Fruit fly (Drosophila melanogaster) whole organism, embryonic: Measurements from ENCODE around the gene kirre.

Experiments
- ATbp ChIP-seq: fragments of 200-800 bp; sonication (Bioruptor generic); optimal IDR thresholded peaks from 2 replicates; lab custom pipeline; 2017; ENCODE audit warnings: missing biosample characterization, mild to moderate bottlenecking, missing genetic modification characterization, missing genetic modification reagents
- CG10321 ChIP-seq: fragments of 200-800 bp; sonication (Bioruptor generic); IDR thresholded peaks from 2 replicates; pipeline ENCODE4 v1.3.6; 2022; ENCODE audit warnings: missing biosample characterization, missing genetic modification characterization
- CG10959 ChIP-seq: fragments of 200-800 bp; sonication (Bioruptor generic); IDR thresholded peaks from 2 replicates; pipeline ENCODE4 v1.3.6; 2022; ENCODE audit warnings: missing biosample characterization, missing genetic modification characterization
- CG11247 ChIP-seq: fragments of 200-800 bp; sonication (Bioruptor generic); IDR thresholded peaks from 2 replicates; pipeline ENCODE4 v1.3.6; 2022; ENCODE audit warnings: missing biosample characterization, missing genetic modification characterization
- CG11456 ChIP-seq: fragments of 200-800 bp; sonication (Bioruptor generic); IDR thresholded peaks from 3 replicates; pipeline ENCODE4 v1.3.6; 2022; ENCODE audit warnings: missing biosample characterization, missing genetic modification characterization
- CG12391 ChIP-seq: fragments of 200-800 bp; sonication (Bioruptor generic); optimal IDR thresholded peaks from 3 replicates; lab custom pipeline; 2018; ENCODE audit warnings: missing biosample characterization, mild to moderate bottlenecking, missing genetic modification characterization, moderate library complexity
- CG12659 ChIP-seq: fragments of 200-800 bp; sonication (Bioruptor generic); optimal IDR thresholded peaks from 3 replicates; lab custom pipeline; 2017; ENCODE audit warnings: mild to moderate bottlenecking, missing biosample characterization, missing genetic modification reagents, missing genetic modification characterization
- CG14710 ChIP-seq: fragments of 200-800 bp; sonication (Bioruptor generic); optimal IDR thresholded peaks from 3 replicates; lab custom pipeline; 2019; ENCODE audit warnings: missing biosample characterization, mild to moderate bottlenecking, missing genetic modification characterization, moderate library complexity
- CG15011 ChIP-seq: fragments of 200-800 bp; sonication (Bioruptor generic); optimal IDR thresholded peaks from 3 replicates; lab custom pipeline; 2018; ENCODE audit warnings: missing biosample characterization, mild to moderate bottlenecking, missing genetic modification characterization
- CG15479 ChIP-seq: fragments of 200-800 bp; sonication (Bioruptor generic); optimal IDR thresholded peaks from 3 replicates; lab custom pipeline; 2019; ENCODE audit warnings: missing biosample characterization, mild to moderate bottlenecking, missing genetic modification characterization, moderate library complexity
- CG15696 ChIP-seq: fragments of 200-800 bp; sonication (Bioruptor generic); optimal IDR thresholded peaks from 2 replicates; lab custom pipeline; 2019; ENCODE audit warnings: missing biosample characterization, mild to moderate bottlenecking, missing genetic modification characterization, moderate library complexity
- CG17359 ChIP-seq: fragments of 200-800 bp; sonication (Bioruptor generic); optimal IDR thresholded peaks from 3 replicates; lab custom pipeline; 2018; ENCODE audit warnings: missing biosample characterization, mild to moderate bottlenecking, missing genetic modification characterization, moderate library complexity
- CG18262 ChIP-seq: fragments of 200-800 bp; optimal IDR thresholded peaks from 3 replicates; lab custom pipeline; 2019; ENCODE audit warnings: missing biosample characterization, mild to moderate bottlenecking, missing genetic modification characterization, moderate library complexity
- CG32767 ChIP-seq: fragments of 200-800 bp; sonication (Bioruptor generic); IDR thresholded peaks from 2 replicates; pipeline ENCODE4 v1.3.6; 2022; ENCODE audit warnings: missing biosample characterization, missing genetic modification characterization
- CG34422 ChIP-seq: fragments of 200-800 bp; sonication (Bioruptor generic); IDR thresholded peaks from 3 replicates; pipeline ENCODE4 v1.3.6; 2022; ENCODE audit warnings: missing biosample characterization, missing genetic modification characterization
- CG4707 ChIP-seq: fragments of 200-800 bp; sonication (Bioruptor generic); optimal IDR thresholded peaks from 2 replicates; lab custom pipeline; 2018; ENCODE audit warnings: missing biosample characterization, mild to moderate bottlenecking, missing genetic modification characterization, moderate library complexity
- CG7556 ChIP-seq: fragments of 200-800 bp; sonication (Bioruptor generic); optimal IDR thresholded peaks from 2 replicates; lab custom pipeline; 2017; ENCODE audit warnings: missing biosample characterization, mild to moderate bottlenecking, missing genetic modification characterization
- CG7963 ChIP-seq: fragments of 200-800 bp; sonication (Bioruptor generic); IDR thresholded peaks from 3 replicates; pipeline ENCODE4 v1.3.6; 2022; ENCODE audit warnings: missing biosample characterization, missing genetic modification characterization; ENCODE audit not compliant: partially characterized antibody
- CG8924 ChIP-seq: fragments of 200-800 bp; optimal IDR thresholded peaks from 3 replicates; lab custom pipeline; 2019; ENCODE audit warnings: missing biosample characterization, mild to moderate bottlenecking, missing genetic modification characterization, moderate library complexity
- CG9817 ChIP-seq: fragments of 200-800 bp; sonication (Bioruptor generic); optimal IDR thresholded peaks from 2 replicates; lab custom pipeline; 2018; ENCODE audit warnings: missing biosample characterization, mild to moderate bottlenecking, missing genetic modification characterization, moderate library complexity
- Dp ChIP-seq: fragments of 200-800 bp; sonication (Bioruptor generic); optimal IDR thresholded peaks from 2 replicates; lab custom pipeline; 2018; ENCODE audit warnings: missing biosample characterization, mild to moderate bottlenecking, missing genetic modification characterization, moderate library complexity
- HLH3B ChIP-seq: fragments of 200-800 bp; sonication (Bioruptor generic); IDR thresholded peaks from 2 replicates; pipeline ENCODE4 v1.3.6; 2022; ENCODE audit warnings: missing biosample characterization, missing genetic modification characterization
- Hand ChIP-seq: fragments of 200-800 bp; sonication (Bioruptor generic); optimal IDR thresholded peaks from 2 replicates; lab custom pipeline; 2017; ENCODE audit warnings: mild to moderate bottlenecking, missing biosample characterization, missing genetic modification reagents, missing genetic modification characterization
- MTF-1 ChIP-seq: fragments of 200-800 bp; sonication (Bioruptor generic); optimal IDR thresholded peaks from 2 replicates; lab custom pipeline; 2018; ENCODE audit warnings: missing biosample characterization, mild to moderate bottlenecking, missing genetic modification characterization, borderline replicate concordance
- Med ChIP-seq: fragments of 200-800 bp; sonication (Bioruptor generic); peaks from one replicate; lab custom pipeline; 2016; ENCODE audit warnings: missing biosample characterization, missing genetic modification characterization, mild to moderate bottlenecking, inconsistent platforms, moderate library complexity
- Nf-YA ChIP-seq: fragments of 200-800 bp; sonication (Bioruptor generic); IDR thresholded peaks from 2 replicates; pipeline ENCODE4 v1.3.6; 2022; ENCODE audit warnings: missing biosample characterization, missing genetic modification characterization
- Oli ChIP-seq: fragments of 200-800 bp; sonication (Bioruptor generic); optimal IDR thresholded peaks from 2 replicates; lab custom pipeline; 2018; ENCODE audit warnings: missing biosample characterization, mild to moderate bottlenecking, missing genetic modification characterization, moderate library complexity
- Sox100B ChIP-seq: fragments of 200-800 bp; sonication (Bioruptor generic); optimal IDR thresholded peaks from 3 replicates; lab custom pipeline; 2018; ENCODE audit warnings: missing biosample characterization, mild to moderate bottlenecking, missing genetic modification characterization
- bbx ChIP-seq: fragments of 200-800 bp; sonication (Bioruptor generic); IDR thresholded peaks from 2 replicates; pipeline ENCODE4 v1.3.6; 2022; ENCODE audit warnings: missing biosample characterization, missing genetic modification characterization; ENCODE audit not compliant: partially characterized antibody
- caup ChIP-seq: fragments of 200-800 bp; sonication (Bioruptor generic); optimal IDR thresholded peaks from 3 replicates; lab custom pipeline; 2017; ENCODE audit warnings: missing biosample characterization, mild to moderate bottlenecking, missing genetic modification characterization, moderate library complexity; ENCODE audit not compliant: severe bottlenecking
- exex ChIP-seq: fragments of 200-800 bp; sonication (Bioruptor generic); optimal IDR thresholded peaks from 4 replicates; lab custom pipeline; 2018; ENCODE audit warnings: missing biosample characterization, mild to moderate bottlenecking, missing genetic modification characterization, moderate library complexity
- gcm2 ChIP-seq: fragments of 200-800 bp; sonication (Bioruptor generic); optimal IDR thresholded peaks from 2 replicates; lab custom pipeline; 2016; ENCODE audit warnings: missing biosample characterization, missing genetic modification characterization
- grau ChIP-seq: fragments of 200-800 bp; optimal IDR thresholded peaks from 3 replicates; lab custom pipeline; 2019; ENCODE audit warnings: missing biosample characterization, mild to moderate bottlenecking, missing genetic modification characterization, moderate library complexity
- gsb-n ChIP-seq: fragments of 200-800 bp; sonication (Bioruptor generic); optimal IDR thresholded peaks from 3 replicates; lab custom pipeline; 2018; ENCODE audit warnings: missing biosample characterization, mild to moderate bottlenecking, missing genetic modification characterization
- jumu ChIP-seq: fragments of 200-800 bp; sonication (Bioruptor generic); optimal IDR thresholded peaks from 3 replicates; lab custom pipeline; 2016; ENCODE audit warnings: missing biosample characterization, missing genetic modification characterization
- ken ChIP-seq: fragments of 200-800 bp; sonication (Bioruptor generic); IDR thresholded peaks from 3 replicates; pipeline ENCODE4 v1.3.6; 2022; ENCODE audit warnings: missing biosample characterization, missing genetic modification characterization
- kni ChIP-seq: fragments of 200-800 bp; sonication (Bioruptor generic); optimal IDR thresholded peaks from 3 replicates; lab custom pipeline; 2017; ENCODE audit warnings: mild to moderate bottlenecking, missing biosample characterization, missing genetic modification reagents, missing genetic modification characterization
- lab ChIP-seq: fragments of 200-800 bp; sonication (Bioruptor generic); optimal IDR thresholded peaks from 3 replicates; lab custom pipeline; 2017; ENCODE audit warnings: missing biosample characterization, missing genetic modification characterization, mild to moderate bottlenecking, moderate library complexity, missing genetic modification reagents
- lola ChIP-seq, 3 experiments: fragments of >200 bp in 2 of 3; fragments of 200-800 bp in 1 of 3; sonication (Bioruptor generic) in 1 of 3; optimal IDR thresholded peaks; 2 replicates each; lab custom pipeline; 2017 to 2019; ENCODE audit warnings: missing biosample characterization in 3 of 3, missing genetic modification characterization in 3 of 3, mild to moderate bottlenecking in 1 of 3, moderate library complexity in 1 of 3
- pros ChIP-seq: fragments of 200-800 bp; sonication (Bioruptor generic); optimal IDR thresholded peaks from 3 replicates; lab custom pipeline; 2019; ENCODE audit warnings: missing biosample characterization, mild to moderate bottlenecking, missing genetic modification characterization, moderate library complexity
- repo ChIP-seq: fragments of 200-800 bp; sonication (Bioruptor generic); optimal IDR thresholded peaks from 2 replicates; lab custom pipeline; 2016; ENCODE audit warnings: missing biosample characterization, missing genetic modification characterization
- tll ChIP-seq, 2 experiments: fragments of 200-800 bp in 1 of 2; fragments of >200 bp in 1 of 2; sonication (Bioruptor generic) in 1 of 2; optimal IDR thresholded peaks; 2 replicates each; lab custom pipeline; 2017 to 2019; ENCODE audit warnings: missing biosample characterization in 2 of 2, missing genetic modification characterization in 2 of 2, mild to moderate bottlenecking in 1 of 2, moderate library complexity in 1 of 2
- twi ChIP-seq: fragments of 200-800 bp; optimal IDR thresholded peaks from 2 replicates; lab custom pipeline; 2019; ENCODE audit warnings: missing biosample characterization, mild to moderate bottlenecking, missing genetic modification characterization, moderate library complexity
- wek ChIP-seq: fragments of 200-800 bp; sonication (Bioruptor generic); optimal IDR thresholded peaks from 3 replicates; lab custom pipeline; 2018; ENCODE audit warnings: missing biosample characterization, mild to moderate bottlenecking, missing genetic modification characterization, moderate library complexity
- zf30C ChIP-seq: fragments of 200-800 bp; sonication (Bioruptor generic); optimal IDR thresholded peaks from 3 replicates; lab custom pipeline; 2018; ENCODE audit warnings: missing biosample characterization, mild to moderate bottlenecking, missing genetic modification characterization
- zfh2 ChIP-seq: fragments of 200-800 bp; sonication (Bioruptor generic); optimal IDR thresholded peaks from 2 replicates; lab custom pipeline; 2016; ENCODE audit warnings: missing biosample characterization, missing genetic modification characterization

The kirre gene

dm6 chrX:3024375-3025192, 284.4 kb downstream of the kirre start (continued):
- TF ChIP-seq Sox100B (GFP tag; lab: Kevin White, UChicago) = peak; percentile 62
- TF ChIP-seq grau (tag; lab: Kevin White, UChicago) = peak; percentile 6
- no peak for TF ChIP-seq repo (GFP tag; lab: Kevin White, UChicago)
- no peak for TF ChIP-seq kni (GFP tag; lab: Kevin White, UChicago)
- TF ChIP-seq CG32767 (GFP tag; lab: Robert Waterston, UW) = no peak
- peak; percentile 8 for TF ChIP-seq CG15696 (tag; lab: Kevin White, UChicago)
- peak; percentile 9 for TF ChIP-seq lab (GFP tag; lab: Kevin White, UChicago)
- no peak for TF ChIP-seq pros (GFP tag; lab: Kevin White, UChicago)
- peak; percentile 57 for TF ChIP-seq Med
- peak; percentile 19 for TF ChIP-seq CG12391 (tag; lab: Kevin White, UChicago)
- TF ChIP-seq CG7963 (GFP tag; lab: Robert Waterston, UW) = no peak
- peak; percentile 15; the same call in 1 of the 2 replicates for TF ChIP-seq bbx (GFP tag; lab: Robert Waterston, UW)
- peak; percentile 19; the same call in 1 of the 2 replicates for TF ChIP-seq CG10321 (GFP tag; lab: Robert Waterston, UW)
- peak; percentile 67 for TF ChIP-seq MTF-1
- TF ChIP-seq zfh2 = no peak
- no peak for TF ChIP-seq CG15479 (GFP tag; lab: Kevin White, UChicago)
- peak; percentile 7 for TF ChIP-seq CG8924 (tag; lab: Kevin White, UChicago)
- TF ChIP-seq Nf-YA (GFP tag; lab: Robert Waterston, UW) = no peak
- peak; percentile 67; the same call in 2 of the 3 replicates for TF ChIP-seq ken
- no peak for TF ChIP-seq zf30C
- 0 out of 3 replicates have a peak, but pooled peaks have one; percentile 46 for TF ChIP-seq CG34422 (GFP tag; lab: Robert Waterston, UW)
- peak; percentile 60 for TF ChIP-seq CG4707 (GFP tag; lab: Kevin White, UChicago)
- TF ChIP-seq Dp = no peak
- no peak for TF ChIP-seq tll (GFP tag; optimal IDR thresholded peaks at IDR 0.05; lab: Kevin White, UChicago)
- TF ChIP-seq Hand (GFP tag; lab: Kevin White, UChicago) = no peak
- peak; percentile 20 for TF ChIP-seq CG12659 (GFP tag; lab: Kevin White, UChicago)
- no peak for TF ChIP-seq exex
- TF ChIP-seq jumu (GFP tag; lab: Kevin White, UChicago) = no peak
- peak; percentile 45; the same call in 1 of the 2 replicates for TF ChIP-seq HLH3B (GFP tag; lab: Robert Waterston, UW)
- 0 out of 3 replicates have a peak, but pooled peaks have one; percentile 40 for TF ChIP-seq CG11456 (GFP tag; lab: Robert Waterston, UW)
- TF ChIP-seq CG18262 = peak; percentile 16
- peak; percentile 2 for TF ChIP-seq Oli
- TF ChIP-seq gcm2 (GFP tag; lab: Kevin White, UChicago) = no peak
- 0 out of 2 replicates have a peak, but pooled peaks have one; percentile 10 for TF ChIP-seq CG11247 (GFP tag; lab: Robert Waterston, UW)
- TF ChIP-seq CG15011 (GFP tag; lab: Kevin White, UChicago) = no peak
- peak; percentile 16 for TF ChIP-seq CG14710 (tag; lab: Kevin White, UChicago)
- peak; percentile 46 for TF ChIP-seq gsb-n (tag; lab: Kevin White, UChicago)
- peak in 1 of 3 experiments; percentile 25 for TF ChIP-seq lola (GFP tag; optimal IDR thresholded peaks at IDR 0.05; lab: Kevin White, UChicago)
- TF ChIP-seq wek (GFP tag; lab: Kevin White, UChicago) = peak; percentile 70
- peak; percentile 44 for TF ChIP-seq twi (tag; lab: Kevin White, UChicago)
- TF ChIP-seq ATbp (GFP tag; lab: Kevin White, UChicago) = peak; percentile 51
- no peak for TF ChIP-seq CG7556 (GFP tag; lab: Kevin White, UChicago)
- peak; percentile 12 for TF ChIP-seq caup
- TF ChIP-seq CG17359 (tag; lab: Kevin White, UChicago) = peak; percentile 57
- no peak for TF ChIP-seq CG10959 (GFP tag; lab: Robert Waterston, UW)
- TF ChIP-seq CG9817 = no peak
